Worm (Caenorhabditis elegans): ENCODE measurements around the gene irld-49.
A peak's percentile ranks its signal among the peaks of the same experiment; 100 is the strongest.

Gene irld-49

ce11 chrII:2925806-2926558 is 18.0 kb upstream of the irld-49 start (continued):
- TF ChIP-seq C17E4.6 (GFP tag; IDR thresholded peaks at IDR 0.05) (no peak), aptf-2 (GFP tag; conservative IDR thresholded peaks at IDR 0.05) (no peak), madf-8 (GFP tag; conservative IDR thresholded peaks at IDR 0.05) (no peak), nfyb-1 (GFP tag; IDR thresholded peaks at IDR 0.05) (no peak), nhr-179 (tag; optimal IDR thresholded peaks at IDR 0.05) (no peak), nhr-120 (GFP tag; IDR thresholded peaks at IDR 0.05) (no peak), snpc-4 (GFP tag; optimal IDR thresholded peaks at IDR 0.05) (no peak), snpc-4 (tag; optimal IDR thresholded peaks at IDR 0.05) (no peak), B0261.1 (tag; optimal IDR thresholded peaks at IDR 0.05) (no peak), snpc-3.4 (tag; optimal IDR thresholded peaks at IDR 0.05) (no peak), repo-1 (tag; optimal IDR thresholded peaks at IDR 0.05) (no peak), rec-8 (tag; optimal IDR thresholded peaks at IDR 0.05) (no peak), lir-1 (GFP tag; conservative IDR thresholded peaks at IDR 0.05) (no peak), die-1 (tag; optimal IDR thresholded peaks at IDR 0.05) (no peak), F52B5.7 (tag; optimal IDR thresholded peaks at IDR 0.05) (no peak), sptf-2 (GFP tag; optimal IDR thresholded peaks at IDR 0.05) (no peak), atf-7 (tag; optimal IDR thresholded peaks at IDR 0.05) (no peak), lag-1 (GFP tag; IDR thresholded peaks at IDR 0.05) (no peak), akir-1 (GFP tag; optimal IDR thresholded peaks at IDR 0.05) (no peak), gei-17 (GFP tag; optimal IDR thresholded peaks at IDR 0.05) (no peak), ceh-79 (tag; optimal IDR thresholded peaks at IDR 0.05) (no peak), F39B2.1 (GFP tag; IDR thresholded peaks at IDR 0.05) (no peak)

DNA sequence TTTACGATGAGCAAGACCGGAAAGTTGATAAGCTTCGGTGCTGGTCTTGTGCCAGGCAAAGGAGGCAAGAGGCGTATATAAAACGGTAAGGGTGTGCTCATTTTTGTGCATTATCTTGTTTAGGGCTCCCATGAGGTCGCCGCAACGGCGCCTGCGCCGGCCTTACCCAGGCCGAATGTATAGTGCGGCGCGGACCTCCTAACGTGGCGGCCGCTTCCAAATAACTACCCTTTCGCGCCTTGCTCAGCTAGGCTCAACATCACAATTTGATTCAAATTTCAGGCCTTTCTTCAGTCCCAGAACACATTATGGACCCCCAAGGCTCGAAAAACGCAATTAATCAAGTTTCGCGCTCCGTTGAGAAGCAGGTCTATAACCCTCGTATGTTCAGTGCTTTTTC is 16.4 kb upstream of the irld-49 start, which contains the start of the genes ZK355.3 and ZK355.8:
ZK355.3 (minus strand) TSS at position 101 of the 400 bp plus-strand sequence.
ZK355.8 (plus strand) TSS at position 272 of the 400 bp plus-strand sequence.
- TF ChIP-seq zfh-2 (GFP tag; conservative IDR thresholded peaks at IDR 0.05) (peak; percentile 49), gei-17 (GFP tag; optimal IDR thresholded peaks at IDR 0.05) (no peak)

DNA sequence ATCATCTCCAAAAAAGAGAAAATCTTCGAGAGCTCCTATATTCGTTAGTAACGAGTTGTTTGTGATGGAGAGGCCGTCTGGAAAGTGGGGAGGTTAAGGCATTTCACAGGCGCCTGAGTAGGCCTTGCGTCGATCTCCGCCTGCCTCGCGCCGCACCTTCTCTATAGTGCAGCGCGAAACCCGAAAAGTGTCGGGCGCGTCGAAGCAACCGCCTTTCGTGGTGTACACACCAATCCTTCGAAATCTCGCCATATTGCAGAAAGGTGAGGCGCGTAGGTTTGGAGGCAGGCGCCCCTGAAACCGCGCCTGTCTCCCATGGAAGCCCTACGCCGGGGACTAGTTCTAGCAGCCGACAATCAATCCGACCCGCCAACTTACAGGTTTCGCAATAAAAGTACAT is 14.1 kb upstream of the irld-49 start:
- TF ChIP-seq dox-1 (GFP tag; IDR thresholded peaks at IDR 0.05), result no peak
- TF ChIP-seq ceh-27 (GFP tag; optimal IDR thresholded peaks at IDR 0.05), result no peak
- TF ChIP-seq somi-1 (GFP tag; optimal IDR thresholded peaks at IDR 0.05), result no peak
- no peak for TF ChIP-seq nhr-80 (tag; optimal IDR thresholded peaks at IDR 0.05)
- no peak for TF ChIP-seq mel-28 (tag; optimal IDR thresholded peaks at IDR 0.05; ENCODE audit: borderline replicate concordance)
- TF ChIP-seq hlh-12 (tag; optimal IDR thresholded peaks at IDR 0.05), result no peak
- no peak for TF ChIP-seq ceh-79 (tag; optimal IDR thresholded peaks at IDR 0.05)
- no peak for TF ChIP-seq F57C9.4 (tag; optimal IDR thresholded peaks at IDR 0.05)
- no peak for TF ChIP-seq ets-4 (GFP tag; optimal IDR thresholded peaks at IDR 0.05)
- TF ChIP-seq zfh-2 (GFP tag; conservative IDR thresholded peaks at IDR 0.05), result peak; percentile 81
- peak; percentile 54 for TF ChIP-seq snpc-1.1 (tag; optimal IDR thresholded peaks at IDR 0.05; ENCODE audit: insufficient read depth)
- no peak for TF ChIP-seq snpc-4 (GFP tag; optimal IDR thresholded peaks at IDR 0.05)
- no peak for TF ChIP-seq snpc-4 (tag; optimal IDR thresholded peaks at IDR 0.05)
- TF ChIP-seq F49E8.2 (tag; optimal IDR thresholded peaks at IDR 0.05; ENCODE audit: insufficient read depth), result no peak
- TF ChIP-seq dpff-1 (tag; optimal IDR thresholded peaks at IDR 0.05), result no peak
- TF ChIP-seq fkh-3 (tag; optimal IDR thresholded peaks at IDR 0.05), result no peak
- TF ChIP-seq egl-44 (GFP tag; IDR thresholded peaks at IDR 0.05), result no peak
- TF ChIP-seq ztf-28 (GFP tag; IDR thresholded peaks at IDR 0.05), result 0 out of 2 replicates have a peak, but pooled peaks have one; percentile 10
- no peak for TF ChIP-seq F23B12.7 (tag; optimal IDR thresholded peaks at IDR 0.05; ENCODE audit: insufficient read depth)
